Fruit fly (Drosophila melanogaster) whole organism, embryonic: ENCODE data around the gene Atox1.
A peak's percentile ranks its signal among the peaks of the same experiment; 100 is the strongest.

Experiments used
- BEAF-32 ChIP-seq: fragments of 200-800 bp; sonication (Bioruptor generic); optimal IDR thresholded peaks from 3 replicates; lab custom pipeline; 2017; ENCODE audit warnings: missing biosample characterization, missing genetic modification characterization, mild to moderate bottlenecking, moderate library complexity, missing genetic modification reagents
- Blimp-1 ChIP-seq: fragments of 200-800 bp; sonication (Bioruptor generic); optimal IDR thresholded peaks from 3 replicates; lab custom pipeline; 2018; ENCODE audit warnings: missing biosample characterization, missing genetic modification characterization, mild to moderate bottlenecking, moderate library complexity, missing genetic modification reagents
- CG11085 ChIP-seq: fragments of 200-800 bp; sonication (Bioruptor generic); IDR thresholded peaks from 2 replicates; pipeline ENCODE4 v1.3.6; 2022; ENCODE audit warnings: missing biosample characterization, missing genetic modification characterization
- CG11398 ChIP-seq: fragments of 200-800 bp; sonication (Bioruptor generic); optimal IDR thresholded peaks from 2 replicates; lab custom pipeline; 2016; ENCODE audit warnings: missing biosample characterization, missing genetic modification characterization
- CG11696 ChIP-seq: fragments of 200-800 bp; sonication (Bioruptor generic); IDR thresholded peaks from 2 replicates; pipeline ENCODE4 v1.3.6; 2022; ENCODE audit warnings: missing biosample characterization, missing genetic modification characterization
- CG14050 ChIP-seq: fragments of 200-800 bp; sonication (Bioruptor generic); IDR thresholded peaks from 3 replicates; pipeline ENCODE4 v1.3.6; 2022; ENCODE audit warnings: missing biosample characterization, missing genetic modification characterization
- CG15073 ChIP-seq: fragments of 200-800 bp; sonication (Bioruptor generic); optimal IDR thresholded peaks from 2 replicates; lab custom pipeline; 2016; ENCODE audit warnings: missing biosample characterization, missing genetic modification characterization
- CG15601 ChIP-seq: fragments of 200-800 bp; sonication (Bioruptor generic); optimal IDR thresholded peaks from 3 replicates; lab custom pipeline; 2019; ENCODE audit warnings: missing biosample characterization, mild to moderate bottlenecking, missing genetic modification characterization, moderate library complexity
- CG18011 ChIP-seq: fragments of 200-800 bp; sonication (Bioruptor generic); optimal IDR thresholded peaks from 2 replicates; lab custom pipeline; 2017; ENCODE audit warnings: missing biosample characterization, missing genetic modification characterization, mild to moderate bottlenecking, moderate library complexity, missing genotype
- CG18599 ChIP-seq: fragments of 200-800 bp; sonication (Bioruptor generic); optimal IDR thresholded peaks from 3 replicates; lab custom pipeline; 2017; ENCODE audit warnings: missing biosample characterization, missing genetic modification characterization, mild to moderate bottlenecking, moderate library complexity, missing genetic modification reagents
- CG2199 ChIP-seq: fragments of 200-800 bp; sonication (Bioruptor generic); IDR thresholded peaks from 3 replicates; pipeline ENCODE4 v1.3.6; 2022; ENCODE audit warnings: missing biosample characterization, missing genetic modification characterization
- CG30020 ChIP-seq: fragments of 200-800 bp; optimal IDR thresholded peaks from 2 replicates; lab custom pipeline; 2019; ENCODE audit warnings: missing biosample characterization, mild to moderate bottlenecking, missing genetic modification characterization, moderate library complexity
- CG31441 ChIP-seq: fragments of 200-800 bp; sonication (Bioruptor generic); IDR thresholded peaks from 2 replicates; pipeline ENCODE4 v1.3.6; 2022; ENCODE audit warnings: missing biosample characterization, missing genetic modification characterization
- CG3407 ChIP-seq: fragments of 200-800 bp; sonication (Bioruptor generic); optimal IDR thresholded peaks from 2 replicates; lab custom pipeline; 2018; ENCODE audit warnings: missing biosample characterization, mild to moderate bottlenecking, missing genetic modification characterization
- CG4282 ChIP-seq: fragments of 200-800 bp; sonication (Bioruptor generic); optimal IDR thresholded peaks from 2 replicates; lab custom pipeline; 2016; ENCODE audit warnings: missing biosample characterization, missing genetic modification characterization
- CG4404 ChIP-seq: fragments of 200-800 bp; sonication (Bioruptor generic); IDR thresholded peaks from 2 replicates; pipeline ENCODE4 v1.3.6; 2022; ENCODE audit warnings: missing biosample characterization, missing genetic modification characterization
- CG8290 ChIP-seq, 3 experiments: fragments of 200-800 bp; sonication (Bioruptor generic); optimal IDR thresholded peaks; 2 replicates each; lab custom pipeline; 2016 to 2019; ENCODE audit warnings: missing biosample characterization in 3 of 3, missing genetic modification characterization in 3 of 3, mild to moderate bottlenecking in 2 of 3, moderate library complexity in 1 of 3
- CG8924 ChIP-seq: fragments of 200-800 bp; optimal IDR thresholded peaks from 3 replicates; lab custom pipeline; 2019; ENCODE audit warnings: missing biosample characterization, mild to moderate bottlenecking, missing genetic modification characterization, moderate library complexity
- CG9215 ChIP-seq: fragments of 200-800 bp; sonication (Bioruptor generic); IDR thresholded peaks from 2 replicates; pipeline ENCODE4 v1.3.6; 2022; ENCODE audit warnings: missing biosample characterization, missing genetic modification characterization
- CHES-1-like ChIP-seq: fragments of 200-800 bp; sonication (Bioruptor generic); optimal IDR thresholded peaks from 2 replicates; lab custom pipeline; 2016; ENCODE audit warnings: missing biosample characterization, missing genetic modification characterization
- Deaf1 ChIP-seq: fragments of 200-800 bp; optimal IDR thresholded peaks from 3 replicates; lab custom pipeline; 2019; ENCODE audit warnings: missing biosample characterization, mild to moderate bottlenecking, missing genetic modification characterization, moderate library complexity
- H15 ChIP-seq: fragments of 200-800 bp; sonication (Bioruptor generic); IDR thresholded peaks from 3 replicates; pipeline ENCODE4 v1.3.6; 2022; ENCODE audit warnings: missing biosample characterization, missing genetic modification characterization
- Mes4 ChIP-seq: fragments of 200-800 bp; sonication (Bioruptor generic); optimal IDR thresholded peaks from 2 replicates; lab custom pipeline; 2016; ENCODE audit warnings: missing biosample characterization, missing genetic modification characterization
- Ravus ChIP-seq: fragments of 200-800 bp; sonication (Bioruptor generic); IDR thresholded peaks from 2 replicates; pipeline ENCODE4 v1.3.6; 2022; ENCODE audit warnings: missing biosample characterization, missing genetic modification characterization
- Side ChIP-seq: fragments of 200-800 bp; sonication (Bioruptor generic); optimal IDR thresholded peaks from 2 replicates; lab custom pipeline; 2016; ENCODE audit warnings: missing biosample characterization, missing genetic modification characterization
- Sin3A ChIP-seq: fragments of >200 bp; optimal IDR thresholded peaks from 2 replicates; lab custom pipeline; 2018
- Tbp ChIP-seq: fragments of >200 bp; optimal IDR thresholded peaks from 2 replicates; lab custom pipeline; 2018; ENCODE audit warnings: missing biosample characterization, missing genetic modification characterization
- Usf ChIP-seq: fragments of 200-800 bp; sonication (Bioruptor generic); optimal IDR thresholded peaks from 2 replicates; lab custom pipeline; 2017; ENCODE audit warnings: missing genotype, missing biosample characterization, missing genetic modification characterization
- Vsx1 ChIP-seq: fragments of 200-800 bp; sonication (Bioruptor generic); optimal IDR thresholded peaks from 2 replicates; lab custom pipeline; 2017; ENCODE audit warnings: missing biosample characterization, mild to moderate bottlenecking, missing genetic modification characterization, missing genetic modification reagents
- bowl ChIP-seq: fragments of 200-800 bp; sonication (Bioruptor generic); IDR thresholded peaks from 2 replicates; pipeline ENCODE4 v1.3.6; 2022; ENCODE audit warnings: missing biosample characterization, missing genetic modification characterization
- cas ChIP-seq: fragments of 200-800 bp; sonication (Bioruptor generic); IDR thresholded peaks from 2 replicates; pipeline ENCODE4 v1.3.6; 2022; ENCODE audit warnings: missing biosample characterization, missing genetic modification characterization
- dan ChIP-seq: fragments of 200-800 bp; sonication (Bioruptor generic); IDR thresholded peaks from 2 replicates; pipeline ENCODE4 v1.3.6; 2022; ENCODE audit warnings: missing biosample characterization, missing genetic modification characterization
- dpn ChIP-seq, 2 experiments: fragments of 200-800 bp; sonication (Bioruptor generic); optimal IDR thresholded peaks; 3 replicates each; lab custom pipeline; 2016; ENCODE audit warnings: missing biosample characterization in 2 of 2, missing genetic modification characterization in 2 of 2
- dysf ChIP-seq: fragments of 200-800 bp; sonication (Bioruptor generic); IDR thresholded peaks from 3 replicates; pipeline ENCODE4 v1.3.6; 2022; ENCODE audit warnings: missing biosample characterization, missing genetic modification characterization
- ems ChIP-seq: fragments of 200-800 bp; sonication (Bioruptor generic); optimal IDR thresholded peaks from 3 replicates; lab custom pipeline; 2016; ENCODE audit warnings: missing biosample characterization, missing genetic modification characterization
- esg ChIP-seq: fragments of 200-800 bp; sonication (Bioruptor generic); conservative IDR thresholded peaks from 2 replicates; pipeline ENCODE4 v1.3.6; 2022; ENCODE audit warnings: missing biosample characterization, missing genetic modification characterization
- exex ChIP-seq: fragments of 200-800 bp; sonication (Bioruptor generic); optimal IDR thresholded peaks from 4 replicates; lab custom pipeline; 2018; ENCODE audit warnings: missing biosample characterization, mild to moderate bottlenecking, missing genetic modification characterization, moderate library complexity
- fd64A ChIP-seq: fragments of 200-800 bp; sonication (Bioruptor generic); optimal IDR thresholded peaks from 3 replicates; lab custom pipeline; 2018; ENCODE audit warnings: missing biosample characterization, mild to moderate bottlenecking, missing genetic modification characterization
- fru ChIP-seq: fragments of >200 bp; optimal IDR thresholded peaks from 2 replicates; lab custom pipeline; 2017
- gfzf ChIP-seq: fragments of 200-800 bp; sonication (Bioruptor generic); optimal IDR thresholded peaks from 2 replicates; lab custom pipeline; 2016; ENCODE audit warnings: missing biosample characterization, mild to moderate bottlenecking, missing genetic modification characterization, moderate library complexity
- her ChIP-seq: fragments of 200-800 bp; sonication (Bioruptor generic); optimal IDR thresholded peaks from 2 replicates; lab custom pipeline; 2016; ENCODE audit warnings: missing biosample characterization, missing genetic modification characterization
- jigr1 ChIP-seq: fragments of 200-800 bp; sonication (Bioruptor generic); IDR thresholded peaks from 3 replicates; pipeline ENCODE4 v1.3.6; 2022; ENCODE audit warnings: missing biosample characterization, missing genetic modification characterization
- knrl ChIP-seq: fragments of 200-800 bp; sonication (Bioruptor generic); IDR thresholded peaks from 3 replicates; pipeline ENCODE4 v1.3.6; 2022; ENCODE audit warnings: missing biosample characterization, missing genetic modification characterization; ENCODE audit not compliant: partially characterized antibody
- mirr ChIP-seq: fragments of 200-800 bp; sonication (Bioruptor generic); optimal IDR thresholded peaks from 3 replicates; lab custom pipeline; 2018; ENCODE audit warnings: missing biosample characterization, mild to moderate bottlenecking, missing genetic modification characterization
- nau ChIP-seq: fragments of 200-800 bp; sonication (Bioruptor generic); optimal IDR thresholded peaks from 3 replicates; lab custom pipeline; 2017; ENCODE audit warnings: missing biosample characterization, mild to moderate bottlenecking, missing genetic modification characterization, missing genetic modification reagents
- nerfin-1 ChIP-seq: fragments of 200-800 bp; sonication (Bioruptor generic); optimal IDR thresholded peaks from 3 replicates; lab custom pipeline; 2019; ENCODE audit warnings: missing biosample characterization, mild to moderate bottlenecking, missing genetic modification characterization, moderate library complexity
- nmo ChIP-seq: fragments of 200-800 bp; sonication (Bioruptor generic); optimal IDR thresholded peaks from 2 replicates; lab custom pipeline; 2018; ENCODE audit warnings: missing biosample characterization, mild to moderate bottlenecking, missing genetic modification characterization, moderate library complexity
- org-1 ChIP-seq: fragments of 200-800 bp; sonication (Bioruptor generic); optimal IDR thresholded peaks from 2 replicates; lab custom pipeline; 2017; ENCODE audit warnings: missing biosample characterization, missing genetic modification characterization
- row ChIP-seq: fragments of 200-800 bp; sonication (Bioruptor generic); IDR thresholded peaks from 3 replicates; pipeline ENCODE4 v1.3.6; 2022; ENCODE audit warnings: missing biosample characterization, missing genetic modification characterization
- sens ChIP-seq: fragments of 200-800 bp; sonication (Bioruptor generic); peaks from one replicate; lab custom pipeline; 2016; ENCODE audit warnings: missing biosample characterization, missing genetic modification characterization
- ssp ChIP-seq: fragments of 200-800 bp; sonication (Bioruptor generic); IDR thresholded peaks from 2 replicates; pipeline ENCODE4 v1.3.6; 2022; ENCODE audit warnings: missing biosample characterization, missing genetic modification characterization
- tap ChIP-seq: fragments of 200-800 bp; optimal IDR thresholded peaks from 3 replicates; lab custom pipeline; 2019; ENCODE audit warnings: missing biosample characterization, mild to moderate bottlenecking, missing genetic modification characterization, moderate library complexity
- wor ChIP-seq: fragments of 200-800 bp; sonication (Bioruptor generic); IDR thresholded peaks from 2 replicates; pipeline ENCODE4 v1.3.6; 2022; ENCODE audit warnings: missing biosample characterization, missing genetic modification characterization

The Atox1 gene

DNA sequence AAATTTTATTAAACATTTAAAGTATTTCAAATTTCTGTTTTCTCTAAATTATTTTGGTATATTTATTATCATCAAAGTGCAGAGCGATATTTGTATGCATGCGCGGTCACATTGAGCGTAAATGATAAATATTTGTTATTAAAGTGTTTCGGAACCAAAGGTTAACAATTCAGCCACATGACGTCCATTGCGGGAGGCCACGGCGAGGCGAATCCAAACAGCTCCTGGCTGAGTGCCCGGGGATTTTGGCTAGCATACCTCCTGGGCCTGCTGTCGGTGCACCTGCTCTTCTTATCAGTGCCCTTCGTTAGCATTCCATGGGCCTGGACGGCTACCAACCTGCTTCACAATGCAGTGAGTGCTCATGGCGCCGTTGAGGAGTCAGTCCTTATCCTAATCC lies 5.6 kb upstream of the Atox1 start, which contains the start of gene ORMDL (continued):
- no peak for TF ChIP-seq wor (GFP tag; lab: Robert Waterston, UW)
- 0 out of 3 replicates have a peak, but pooled peaks have one; percentile 24 for TF ChIP-seq CG2199 (GFP tag; lab: Robert Waterston, UW)
- TF ChIP-seq Vsx1 = no peak
- TF ChIP-seq her (GFP tag; lab: Kevin White, UChicago) = no peak
- no peak for TF ChIP-seq dpn (GFP tag; optimal IDR thresholded peaks at IDR 0.05; lab: Kevin White, UChicago)
- no peak for TF ChIP-seq nerfin-1
- TF ChIP-seq CG8924 (tag; lab: Kevin White, UChicago) = no peak
- TF ChIP-seq CG4282 = no peak
- TF ChIP-seq CG3407 (GFP tag; lab: Kevin White, UChicago) = no peak
- peak; percentile 23 for TF ChIP-seq CHES-1-like (GFP tag; lab: Kevin White, UChicago)
- TF ChIP-seq H15 (GFP tag; lab: Robert Waterston, UW) = no peak
- TF ChIP-seq BEAF-32 (GFP tag; lab: Kevin White, UChicago) = peak; percentile 38
- no peak for TF ChIP-seq jigr1
- TF ChIP-seq CG30020 = no peak
- TF ChIP-seq knrl = no peak
- no peak for TF ChIP-seq fru
- TF ChIP-seq CG4404 (GFP tag; lab: Robert Waterston, UW) = no peak
- no peak for TF ChIP-seq fd64A (GFP tag; lab: Kevin White, UChicago)
- TF ChIP-seq CG31441 = no peak
- TF ChIP-seq Ravus (GFP tag; lab: Robert Waterston, UW) = no peak
- TF ChIP-seq Tbp (GFP tag; lab: Kevin White, UChicago) = no peak
- peak; percentile 4 for TF ChIP-seq Sin3A (lab: Kevin White, UChicago)
- TF ChIP-seq CG11696 = no peak
- no peak for TF ChIP-seq CG8290 (GFP tag; optimal IDR thresholded peaks at IDR 0.05; lab: Kevin White, UChicago)
- TF ChIP-seq CG8290 (tag; optimal IDR thresholded peaks at IDR 0.05; lab: Kevin White, UChicago) = no peak
- no peak for TF ChIP-seq CG11085
- no peak for TF ChIP-seq Mes4 (GFP tag; lab: Kevin White, UChicago)

dm6 chr3L:21636265-21636993 lies 4.4 kb upstream of the Atox1 start, which contains the start of gene CG32444:
TSS of gene CG32444 (plus strand) at chr3L:21636947.
- TF ChIP-seq CG14050 (GFP tag; lab: Robert Waterston, UW) (no peak), esg (no peak), ssp (GFP tag; lab: Robert Waterston, UW) (no peak), Usf (no peak), gfzf (no peak), exex (peak; percentile 94), Blimp-1 (GFP tag; lab: Kevin White, UChicago) (no peak), nau (no peak), dysf (no peak), tap (tag; lab: Kevin White, UChicago) (no peak), dan (GFP tag; lab: Robert Waterston, UW) (no peak), mirr (GFP tag; lab: Kevin White, UChicago) (peak; percentile 21), CG15601 (tag; lab: Kevin White, UChicago) (no peak), CG18011 (GFP tag; lab: Kevin White, UChicago) (no peak), nmo (GFP tag; lab: Kevin White, UChicago) (no peak), Side (GFP tag; lab: Kevin White, UChicago) (no peak), CG9215 (no peak), bowl (GFP tag; lab: Robert Waterston, UW) (no peak), org-1 (GFP tag; lab: Kevin White, UChicago) (no peak), CG15073 (GFP tag; lab: Kevin White, UChicago) (no peak), Deaf1 (tag; lab: Kevin White, UChicago) (no peak), row (GFP tag; lab: Robert Waterston, UW) (no peak), CG18599 (GFP tag; lab: Kevin White, UChicago) (no peak), ems (GFP tag; lab: Kevin White, UChicago) (no peak), sens (GFP tag; lab: Kevin White, UChicago) (peak; percentile 63), cas (no peak), CG11398 (GFP tag; lab: Kevin White, UChicago) (no peak)
